Fruit fly (Drosophila melanogaster): Measurements from ENCODE around the gene ntc.

ntc gene

dm6 chr3L:3788790-3789421 lies 17.4 kb downstream of the ntc start (continued):
- TF ChIP-seq Dip3 (GFP tag; optimal IDR thresholded peaks at IDR 0.05) (no peak), CG11247 (GFP tag; IDR thresholded peaks at IDR 0.05) (peak; percentile 7; the same call in 1 of the 2 replicates), cato (GFP tag; optimal IDR thresholded peaks at IDR 0.05; ENCODE audit: borderline replicate concordance) (no peak), HmgD (GFP tag; optimal IDR thresholded peaks at IDR 0.05) (peak; percentile 9), nerfin-1 (tag; optimal IDR thresholded peaks at IDR 0.05) (peak; percentile 90), inv (GFP tag; IDR thresholded peaks at IDR 0.05; ENCODE audit: partially characterized antibody) (peak; percentile 36; the same call in 1 of the 2 replicates), CG10431 (GFP tag; optimal IDR thresholded peaks at IDR 0.05) (no peak), CG2199 (GFP tag; IDR thresholded peaks at IDR 0.05) (peak; percentile 94), CG5245 (GFP tag; optimal IDR thresholded peaks at IDR 0.05) (no peak), CG3407 (GFP tag; optimal IDR thresholded peaks at IDR 0.05) (peak; percentile 38), PHDP (tag; optimal IDR thresholded peaks at IDR 0.05) (peak; percentile 55), CG18599 (GFP tag; optimal IDR thresholded peaks at IDR 0.05) (peak; percentile 37), CG12391 (tag; optimal IDR thresholded peaks at IDR 0.05) (peak; percentile 46), repo (GFP tag; optimal IDR thresholded peaks at IDR 0.05) (no peak), aop (GFP tag; IDR thresholded peaks at IDR 0.05) (peak; percentile 77; the same call in 1 of the 2 replicates), tna (GFP tag; IDR thresholded peaks at IDR 0.05; ENCODE audit: partially characterized antibody) (peak; percentile 65), D19A (tag; optimal IDR thresholded peaks at IDR 0.05) (peak; percentile 70), Xrp1 (GFP tag; IDR thresholded peaks at IDR 0.05) (peak; percentile 9; the same call in 1 of the 2 replicates), fd64A (GFP tag; optimal IDR thresholded peaks at IDR 0.05) (no peak), CG30403 (GFP tag; optimal IDR thresholded peaks at IDR 0.05) (no peak), org-1 (GFP tag; optimal IDR thresholded peaks at IDR 0.05) (no peak), lilli (GFP tag; optimal IDR thresholded peaks at IDR 0.05) (no peak), CG7963 (GFP tag; IDR thresholded peaks at IDR 0.05; ENCODE audit: partially characterized antibody) (peak; percentile 26; the same call in 1 of the 3 replicates), CG13424 (tag; optimal IDR thresholded peaks at IDR 0.05) (peak; percentile 48), nmo (GFP tag; optimal IDR thresholded peaks at IDR 0.05) (peak; percentile 20), Side (GFP tag; optimal IDR thresholded peaks at IDR 0.05) (peak; percentile 26), CG11696 (GFP tag; IDR thresholded peaks at IDR 0.05) (no peak), Sox102F (GFP tag; optimal IDR thresholded peaks at IDR 0.05) (peak; percentile 23), esg (GFP tag; conservative IDR thresholded peaks at IDR 0.05) (no peak), dpn (GFP tag; optimal IDR thresholded peaks at IDR 0.05) (peak in 1 of 2 experiments; percentile 13), HmgZ (tag; optimal IDR thresholded peaks at IDR 0.05) (peak; percentile 35), oc (tag; optimal IDR thresholded peaks at IDR 0.05) (no peak), chinmo (GFP tag; IDR thresholded peaks at IDR 0.05; ENCODE audit: partially characterized antibody) (peak; percentile 86; the same call in 2 of the 4 replicates), fu2 (GFP tag; optimal IDR thresholded peaks at IDR 0.05) (no peak), bsh (GFP tag; optimal IDR thresholded peaks at IDR 0.05) (peak in 1 of 2 experiments; percentile 40), CG34224 (GFP tag; IDR thresholded peaks at IDR 0.05; ENCODE audit: partially characterized antibody) (peak; percentile 66), zf30C (GFP tag; optimal IDR thresholded peaks at IDR 0.05) (peak; percentile 60), CG1647 (GFP tag; optimal IDR thresholded peaks at IDR 0.05) (no peak), Nf-YB (GFP tag; optimal IDR thresholded peaks at IDR 0.05) (peak; percentile 32), sob (GFP tag; IDR thresholded peaks at IDR 0.05) (0 out of 2 replicates have a peak, but pooled peaks have one; percentile 4), z (GFP tag; IDR thresholded peaks at IDR 0.05) (no peak), vvl (GFP tag; IDR thresholded peaks at IDR 0.05) (peak; percentile 23; the same call in 1 of the 2 replicates), Stat92E (GFP tag; optimal IDR thresholded peaks at IDR 0.05) (no peak), Asciz (GFP tag; optimal IDR thresholded peaks at IDR 0.05) (peak; percentile 42), Usf (GFP tag; optimal IDR thresholded peaks at IDR 0.05) (no peak), CG4360 (GFP tag; IDR thresholded peaks at IDR 0.05) (peak; percentile 52; the same call in 1 of the 2 replicates), Ets65A (GFP tag) (no peak), MBD-R2 (GFP tag; IDR thresholded peaks at IDR 0.05) (peak; percentile 50)
